Fruit fly (Drosophila melanogaster): ENCODE results near the gene Ctl1.

Ctl1 gene

dm6 chr3L:4270949-4271827 is 6.6 kb upstream of the Ctl1 start:
- TF ChIP-seq gl (tag; optimal IDR thresholded peaks at IDR 0.05) (no peak), CG8159 (tag; optimal IDR thresholded peaks at IDR 0.05) (peak; percentile 33), Ets98B (GFP tag; IDR thresholded peaks at IDR 0.05) (no peak), CG4496 (GFP tag; IDR thresholded peaks at IDR 0.05) (0 out of 3 replicates have a peak, but pooled peaks have one; percentile 25), CG8301 (tag; optimal IDR thresholded peaks at IDR 0.05) (peak; percentile 66), D1 (tag; optimal IDR thresholded peaks at IDR 0.05) (peak; percentile 8), CG15710 (tag; optimal IDR thresholded peaks at IDR 0.05) (peak; percentile 6), EcR (GFP tag; optimal IDR thresholded peaks at IDR 0.05) (peak; percentile 51), CG12605 (GFP tag; IDR thresholded peaks at IDR 0.05) (no peak), Pif1A (GFP tag; optimal IDR thresholded peaks at IDR 0.05) (no peak), CG14655 (GFP tag; optimal IDR thresholded peaks at IDR 0.05) (peak; percentile 83), CG9948 (tag; optimal IDR thresholded peaks at IDR 0.05) (peak; percentile 53), CG17806 (tag; optimal IDR thresholded peaks at IDR 0.05) (peak; percentile 33)

- no peak for TF ChIP-seq CG8159 (tag; optimal IDR thresholded peaks at IDR 0.05)
- no peak for TF ChIP-seq rn (GFP tag; IDR thresholded peaks at IDR 0.05)
- TF ChIP-seq EcR (GFP tag; optimal IDR thresholded peaks at IDR 0.05) = peak; percentile 91
- TF ChIP-seq Pif1B (GFP tag; optimal IDR thresholded peaks at IDR 0.05) = no peak
- no peak for TF ChIP-seq Snoo (tag; optimal IDR thresholded peaks at IDR 0.05)
- no peak for TF ChIP-seq CG10348 (GFP tag; IDR thresholded peaks at IDR 0.05)
- TF ChIP-seq CG17806 (tag; optimal IDR thresholded peaks at IDR 0.05) = no peak
- TF ChIP-seq CG9948 (tag; optimal IDR thresholded peaks at IDR 0.05) = no peak
Observed at dm6 chr3L:4272167-4272773, 5.5 kb upstream of the Ctl1 start.

- TF ChIP-seq CG15710 (tag; optimal IDR thresholded peaks at IDR 0.05) = no peak
- TF ChIP-seq CG4496 (GFP tag; IDR thresholded peaks at IDR 0.05) = 0 out of 3 replicates have a peak, but pooled peaks have one; percentile 31
Observed at dm6 chr3L:4282627-4283026, 4.9 kb downstream of the Ctl1 start, which contains the start of gene CG11583. TSS of gene CG11583 (minus strand) at chr3L:4282817.

dm6 chr3L:4283428-4284089 is 5.8 kb downstream of the Ctl1 start, which contains the start of the genes srw and CG1316:
TSS of gene srw (minus strand) at chr3L:4283478.
TSS of gene CG1316 (plus strand) at chr3L:4283851.
- TF ChIP-seq CG15710 (tag; optimal IDR thresholded peaks at IDR 0.05) (no peak), CG8159 (tag; optimal IDR thresholded peaks at IDR 0.05) (no peak), CG4496 (GFP tag; IDR thresholded peaks at IDR 0.05) (peak; percentile 11; the same call in 1 of the 3 replicates), Snoo (tag; optimal IDR thresholded peaks at IDR 0.05) (peak; percentile 4), CG17806 (tag; optimal IDR thresholded peaks at IDR 0.05) (no peak), fd96Ca (GFP tag; IDR thresholded peaks at IDR 0.05) (no peak), gl (tag; optimal IDR thresholded peaks at IDR 0.05) (no peak), CG12605 (GFP tag; IDR thresholded peaks at IDR 0.05) (no peak), Pif1B (GFP tag; optimal IDR thresholded peaks at IDR 0.05) (no peak)

dm6 chr3L:4286784-4287183 is 9.0 kb downstream of the Ctl1 start, which contains the start of gene TfIIEbeta:
TSS of gene TfIIEbeta (plus strand) at chr3L:4287038.
- TF ChIP-seq CG4496 (GFP tag; IDR thresholded peaks at IDR 0.05) = 0 out of 3 replicates have a peak, but pooled peaks have one; percentile 29
- TF ChIP-seq CG9948 (tag; optimal IDR thresholded peaks at IDR 0.05) = no peak
- TF ChIP-seq CG17806 (tag; optimal IDR thresholded peaks at IDR 0.05) = peak; percentile 25
- TF ChIP-seq CG32121 (GFP tag; IDR thresholded peaks at IDR 0.05) = peak; percentile 14; the same call in 1 of the 2 replicates
- peak; percentile 65 for TF ChIP-seq Ets98B (GFP tag; IDR thresholded peaks at IDR 0.05)
- no peak for TF ChIP-seq CG13204 (GFP tag; optimal IDR thresholded peaks at IDR 0.05)
- no peak for TF ChIP-seq Pif1A (GFP tag; optimal IDR thresholded peaks at IDR 0.05)
- TF ChIP-seq EcR (GFP tag; optimal IDR thresholded peaks at IDR 0.05) = peak; percentile 53
- no peak for TF ChIP-seq fd96Ca (GFP tag; IDR thresholded peaks at IDR 0.05)

dm6 chr3L:4288591-4289056 is 10.9 kb downstream of the Ctl1 start, which contains the start of gene Hexo1:
TSS of gene Hexo1 (plus strand) at chr3L:4288641.
- TF ChIP-seq CG17806 (tag; optimal IDR thresholded peaks at IDR 0.05) (peak; percentile 49), Pif1A (GFP tag; optimal IDR thresholded peaks at IDR 0.05) (no peak), CG10348 (GFP tag; IDR thresholded peaks at IDR 0.05) (no peak), CG14655 (GFP tag; optimal IDR thresholded peaks at IDR 0.05) (no peak), CG13204 (GFP tag; optimal IDR thresholded peaks at IDR 0.05) (no peak), gl (tag; optimal IDR thresholded peaks at IDR 0.05) (peak; percentile 40), CG8301 (tag; optimal IDR thresholded peaks at IDR 0.05) (peak; percentile 55), CG34367 (tag; optimal IDR thresholded peaks at IDR 0.05) (peak; percentile 53), CG8159 (tag; optimal IDR thresholded peaks at IDR 0.05) (peak; percentile 68), D1 (tag; optimal IDR thresholded peaks at IDR 0.05) (no peak), CG15710 (tag; optimal IDR thresholded peaks at IDR 0.05) (peak; percentile 65), CG4496 (GFP tag; IDR thresholded peaks at IDR 0.05) (0 out of 3 replicates have a peak, but pooled peaks have one; percentile 30), CG32121 (GFP tag; IDR thresholded peaks at IDR 0.05) (peak; percentile 38; the same call in 1 of the 2 replicates), fd96Ca (GFP tag; IDR thresholded peaks at IDR 0.05) (no peak), Snoo (tag; optimal IDR thresholded peaks at IDR 0.05) (peak; percentile 65), CG9948 (tag; optimal IDR thresholded peaks at IDR 0.05) (peak; percentile 44), Ets98B (GFP tag; IDR thresholded peaks at IDR 0.05) (peak; percentile 52), EcR (GFP tag; optimal IDR thresholded peaks at IDR 0.05) (peak; percentile 95), CG12605 (GFP tag; IDR thresholded peaks at IDR 0.05) (peak; percentile 58; the same call in 1 of the 2 replicates), rn (GFP tag; IDR thresholded peaks at IDR 0.05) (no peak), Pif1B (GFP tag; optimal IDR thresholded peaks at IDR 0.05) (no peak)
